Fruit fly (Drosophila melanogaster): Measurements from ENCODE around the gene narya.
A peak's percentile ranks its signal among the peaks of the same experiment; 100 is the strongest.

narya gene

dm6 chrX:19505334-19506185 is 30.7 kb downstream of the narya start (continued):
- TF ChIP-seq Trl (optimal IDR thresholded peaks at IDR 0.05): peak; percentile 76 to 88
- TF ChIP-seq Trl (GFP tag; optimal IDR thresholded peaks at IDR 0.05): peak; percentile 41
- TF ChIP-seq CG6175 (GFP tag; IDR thresholded peaks at IDR 0.05): no peak
- TF ChIP-seq fd64A (GFP tag; optimal IDR thresholded peaks at IDR 0.05): no peak

DNA sequence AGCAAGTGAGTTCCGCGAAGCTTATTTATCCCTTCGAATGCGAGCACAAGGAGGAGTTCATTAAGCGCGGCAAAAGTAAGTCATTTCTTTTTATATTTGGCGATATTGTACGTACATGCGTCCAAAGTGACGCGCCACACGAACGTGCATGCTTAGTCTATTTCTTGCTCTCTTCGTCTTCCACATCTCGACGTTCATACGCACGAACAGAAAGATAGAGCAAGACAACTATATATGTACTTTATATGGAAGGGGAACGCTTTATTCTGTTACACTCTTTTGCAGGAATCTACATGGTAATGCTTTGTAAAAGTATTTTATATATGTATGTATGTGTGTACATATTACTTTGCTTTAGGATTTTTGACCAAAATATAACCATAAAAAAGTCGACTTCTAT is 35.3 kb downstream of the narya start:
- TF ChIP-seq CG10431 (GFP tag; optimal IDR thresholded peaks at IDR 0.05): peak; percentile 96
- peak; percentile 96 for TF ChIP-seq p53 (GFP tag; optimal IDR thresholded peaks at IDR 0.05)
- peak; percentile 85 for TF ChIP-seq CG10321 (GFP tag; IDR thresholded peaks at IDR 0.05)
- TF ChIP-seq cg (GFP tag; optimal IDR thresholded peaks at IDR 0.05): peak; percentile 4
- TF ChIP-seq CG34224 (GFP tag; IDR thresholded peaks at IDR 0.05; ENCODE audit: partially characterized antibody): no peak

- TF ChIP-seq hbn (GFP tag; IDR thresholded peaks at IDR 0.05; ENCODE audit: partially characterized antibody): peak; percentile 19; the same call in 1 of the 2 replicates
- no peak for TF ChIP-seq CG17829 (tag; optimal IDR thresholded peaks at IDR 0.05)
- no peak for TF ChIP-seq CG13894 (tag; optimal IDR thresholded peaks at IDR 0.05)
- TF ChIP-seq Dref (GFP tag; IDR thresholded peaks at IDR 0.05): 0 out of 2 replicates have a peak, but pooled peaks have one; percentile 24
- TF ChIP-seq pzg (GFP tag; optimal IDR thresholded peaks at IDR 0.05): peak; percentile 14
- peak; percentile 88 for TF ChIP-seq E2f2 (GFP tag; IDR thresholded peaks at IDR 0.05)
- TF ChIP-seq Dp (GFP tag; optimal IDR thresholded peaks at IDR 0.05): peak; percentile 81
- TF ChIP-seq CG2116 (GFP tag; optimal IDR thresholded peaks at IDR 0.05): peak; percentile 50
- TF ChIP-seq CTCF (GFP tag; optimal IDR thresholded peaks at IDR 0.05): peak; percentile 58
- TF ChIP-seq CG30020 (tag; optimal IDR thresholded peaks at IDR 0.05): no peak
These were observed 45.5 kb downstream of the narya start for dm6 chrX:19520376-19520775.

dm6 chrX:19520888-19521287 is 46.0 kb downstream of the narya start:
- TF ChIP-seq Blimp-1 (GFP tag; optimal IDR thresholded peaks at IDR 0.05): no peak
- no peak for TF ChIP-seq CG3847 (GFP tag; IDR thresholded peaks at IDR 0.05)
- TF ChIP-seq crol (GFP tag; IDR thresholded peaks at IDR 0.05): peak; percentile 78
- TF ChIP-seq CG32532 (GFP tag; IDR thresholded peaks at IDR 0.05): peak; percentile 32; the same call in 1 of the 2 replicates
- TF ChIP-seq Pdp1 (GFP tag; optimal IDR thresholded peaks at IDR 0.05): peak in 1 of 2 experiments; percentile 95
- TF ChIP-seq Elba2 (GFP tag; optimal IDR thresholded peaks at IDR 0.05): no peak
- TF ChIP-seq bigmax (GFP tag; optimal IDR thresholded peaks at IDR 0.05): peak; percentile 89
- TF ChIP-seq CrebB (tag; optimal IDR thresholded peaks at IDR 0.05): no peak
- TF ChIP-seq Scr (GFP tag; IDR thresholded peaks at IDR 0.05; ENCODE audit: partially characterized antibody): 0 out of 2 replicates have a peak, but pooled peaks have one; percentile 15
- peak; percentile 42 for TF ChIP-seq Med (GFP tag)
- no peak for TF ChIP-seq CG11696 (GFP tag; IDR thresholded peaks at IDR 0.05)
- no peak for TF ChIP-seq btn (GFP tag; optimal IDR thresholded peaks at IDR 0.05)
- peak in 1 of 2 experiments; percentile 74 for TF ChIP-seq Hr78 (GFP tag; optimal IDR thresholded peaks at IDR 0.05)
- TF ChIP-seq CG15479 (GFP tag; optimal IDR thresholded peaks at IDR 0.05): peak; percentile 79
- no peak for TF ChIP-seq hkb (optimal IDR thresholded peaks at IDR 0.05)
- no peak for TF ChIP-seq hkb (GFP tag; IDR thresholded peaks at IDR 0.05)
- peak; percentile 55 for TF ChIP-seq Dref (GFP tag; IDR thresholded peaks at IDR 0.05)
- peak; percentile 81 for TF ChIP-seq grn (GFP tag; optimal IDR thresholded peaks at IDR 0.05)
- peak; percentile 51 for TF ChIP-seq CG1832 (GFP tag; optimal IDR thresholded peaks at IDR 0.05)
- no peak for TF ChIP-seq ash1 (GFP tag; optimal IDR thresholded peaks at IDR 0.05)
- no peak for TF ChIP-seq CG2129 (GFP tag; IDR thresholded peaks at IDR 0.05; ENCODE audit: partially characterized antibody)
- TF ChIP-seq pzg (GFP tag; optimal IDR thresholded peaks at IDR 0.05): peak; percentile 16
- TF ChIP-seq yki (optimal IDR thresholded peaks at IDR 0.05): no peak
- TF ChIP-seq Hsf (GFP tag; optimal IDR thresholded peaks at IDR 0.05): no peak
- 0 out of 2 replicates have a peak, but pooled peaks have one; percentile 11 for TF ChIP-seq GATAe (GFP tag; conservative IDR thresholded peaks at IDR 0.05)
- TF ChIP-seq MESR4 (GFP tag; optimal IDR thresholded peaks at IDR 0.05): peak; percentile 29
- TF ChIP-seq sens-2 (GFP tag; IDR thresholded peaks at IDR 0.05): peak; percentile 62; the same call in 1 of the 2 replicates
- no peak for TF ChIP-seq twi (tag; optimal IDR thresholded peaks at IDR 0.05)
